Fruit fly (Drosophila melanogaster) whole organism, embryonic: ENCODE results near the gene Tsc1.

Experiments
- Adf1 ChIP-seq: fragments of 200-800 bp; sonication (Bioruptor generic); IDR thresholded peaks from 2 replicates; pipeline ENCODE4 v1.3.6; 2022; ENCODE audit warnings: missing biosample characterization, missing genetic modification characterization
- Asciz ChIP-seq: fragments of 200-800 bp; sonication (Bioruptor generic); optimal IDR thresholded peaks from 2 replicates; lab custom pipeline; 2017; ENCODE audit warnings: missing biosample characterization, mild to moderate bottlenecking, missing genetic modification characterization, missing genetic modification reagents
- CG13123 ChIP-seq: fragments of 200-800 bp; sonication (Bioruptor generic); optimal IDR thresholded peaks from 2 replicates; lab custom pipeline; 2016; ENCODE audit warnings: missing biosample characterization, missing genetic modification characterization
- CG13775 ChIP-seq: fragments of 200-800 bp; sonication (Bioruptor generic); optimal IDR thresholded peaks from 3 replicates; lab custom pipeline; 2017; ENCODE audit warnings: missing biosample characterization, mild to moderate bottlenecking, missing genetic modification characterization
- CG15696 ChIP-seq: fragments of 200-800 bp; sonication (Bioruptor generic); optimal IDR thresholded peaks from 2 replicates; lab custom pipeline; 2019; ENCODE audit warnings: missing biosample characterization, mild to moderate bottlenecking, missing genetic modification characterization, moderate library complexity
- CG17361 ChIP-seq: fragments of 200-800 bp; sonication (Bioruptor generic); IDR thresholded peaks from 3 replicates; pipeline ENCODE4 v1.3.6; 2022; ENCODE audit warnings: missing biosample characterization, missing genetic modification characterization
- CG17568 ChIP-seq: fragments of 200-800 bp; sonication (Bioruptor generic); optimal IDR thresholded peaks from 2 replicates; lab custom pipeline; 2018; ENCODE audit warnings: missing biosample characterization, mild to moderate bottlenecking, missing genetic modification characterization, moderate library complexity
- CG18262 ChIP-seq: fragments of 200-800 bp; optimal IDR thresholded peaks from 3 replicates; lab custom pipeline; 2019; ENCODE audit warnings: missing biosample characterization, mild to moderate bottlenecking, missing genetic modification characterization, moderate library complexity
- CG18476 ChIP-seq: fragments of 200-800 bp; sonication (Bioruptor generic); optimal IDR thresholded peaks from 2 replicates; lab custom pipeline; 2016; ENCODE audit warnings: missing biosample characterization, mild to moderate bottlenecking, missing genetic modification characterization
- CG18599 ChIP-seq: fragments of 200-800 bp; sonication (Bioruptor generic); optimal IDR thresholded peaks from 3 replicates; lab custom pipeline; 2017; ENCODE audit warnings: missing biosample characterization, missing genetic modification characterization, mild to moderate bottlenecking, moderate library complexity, missing genetic modification reagents
- CG30403 ChIP-seq: fragments of 200-800 bp; sonication (Bioruptor generic); optimal IDR thresholded peaks from 3 replicates; lab custom pipeline; 2016; ENCODE audit warnings: missing biosample characterization, missing genetic modification characterization
- CG3281 ChIP-seq: fragments of 200-800 bp; sonication (Bioruptor generic); optimal IDR thresholded peaks from 3 replicates; lab custom pipeline; 2017; ENCODE audit warnings: missing biosample characterization, mild to moderate bottlenecking, missing genetic modification characterization
- CG3847 ChIP-seq: fragments of 200-800 bp; sonication (Bioruptor generic); IDR thresholded peaks from 2 replicates; pipeline ENCODE4 v1.3.6; 2022; ENCODE audit warnings: missing biosample characterization, missing genetic modification characterization
- CG7556 ChIP-seq: fragments of 200-800 bp; sonication (Bioruptor generic); optimal IDR thresholded peaks from 2 replicates; lab custom pipeline; 2017; ENCODE audit warnings: missing biosample characterization, mild to moderate bottlenecking, missing genetic modification characterization
- CG9932 ChIP-seq: fragments of 200-800 bp; sonication (Bioruptor generic); IDR thresholded peaks from 2 replicates; pipeline ENCODE4 v1.3.6; 2022; ENCODE audit warnings: missing biosample characterization, missing genetic modification characterization
- CoRest ChIP-seq: fragments of 200-800 bp; sonication (Bioruptor generic); optimal IDR thresholded peaks from 3 replicates; lab custom pipeline; 2018; ENCODE audit warnings: missing biosample characterization, mild to moderate bottlenecking, missing genetic modification characterization, moderate library complexity
- Dad ChIP-seq: fragments of 200-800 bp; sonication (Bioruptor generic); optimal IDR thresholded peaks from 3 replicates; lab custom pipeline; 2016; ENCODE audit warnings: missing biosample characterization, missing genetic modification characterization
- Dbx ChIP-seq: fragments of 200-800 bp; sonication (Bioruptor generic); IDR thresholded peaks from 3 replicates; pipeline ENCODE4 v1.3.6; 2022; ENCODE audit warnings: missing biosample characterization, missing genetic modification characterization
- Dek ChIP-seq: fragments of 200-800 bp; sonication (Bioruptor generic); optimal IDR thresholded peaks from 3 replicates; lab custom pipeline; 2019; ENCODE audit warnings: missing biosample characterization, mild to moderate bottlenecking, missing genetic modification characterization, moderate library complexity
- Dip3 ChIP-seq: fragments of 200-800 bp; sonication (Bioruptor generic); optimal IDR thresholded peaks from 3 replicates; lab custom pipeline; 2016; ENCODE audit warnings: missing biosample characterization, missing genetic modification characterization
- Fer1 ChIP-seq: fragments of 200-800 bp; sonication (Bioruptor generic); optimal IDR thresholded peaks from 2 replicates; lab custom pipeline; 2017; ENCODE audit warnings: missing biosample characterization, mild to moderate bottlenecking, missing genetic modification characterization
- HLH3B ChIP-seq: fragments of 200-800 bp; sonication (Bioruptor generic); IDR thresholded peaks from 2 replicates; pipeline ENCODE4 v1.3.6; 2022; ENCODE audit warnings: missing biosample characterization, missing genetic modification characterization
- Hr51 ChIP-seq, 2 experiments: fragments of 200-800 bp; sonication (Bioruptor generic); optimal IDR thresholded peaks; 2 replicates in 1 of 2; 3 replicates in 1 of 2; lab custom pipeline; 2016 to 2018; ENCODE audit warnings: missing biosample characterization in 2 of 2, missing genetic modification characterization in 2 of 2, mild to moderate bottlenecking in 1 of 2, moderate library complexity in 1 of 2
- Med ChIP-seq: fragments of 200-800 bp; sonication (Bioruptor generic); peaks from one replicate; lab custom pipeline; 2016; ENCODE audit warnings: missing biosample characterization, missing genetic modification characterization, mild to moderate bottlenecking, inconsistent platforms, moderate library complexity
- Nf-YC ChIP-seq: fragments of 200-800 bp; optimal IDR thresholded peaks from 3 replicates; lab custom pipeline; 2019; ENCODE audit warnings: missing biosample characterization, mild to moderate bottlenecking, missing genetic modification characterization, moderate library complexity
- Scr ChIP-seq: fragments of 200-800 bp; sonication (Bioruptor generic); IDR thresholded peaks from 2 replicates; pipeline ENCODE4 v1.3.6; 2022; ENCODE audit warnings: missing biosample characterization, missing genetic modification characterization; ENCODE audit not compliant: partially characterized antibody
- Spps ChIP-seq: fragments of 200-800 bp; sonication (Bioruptor generic); optimal IDR thresholded peaks from 2 replicates; lab custom pipeline; 2018; ENCODE audit warnings: missing biosample characterization, mild to moderate bottlenecking, missing genetic modification characterization
- Trl ChIP-seq, 3 experiments: fragments of >200 bp in 2 of 3; fragments of 200-800 bp in 1 of 3; sonication (Bioruptor generic) in 1 of 3; optimal IDR thresholded peaks; 2 replicates in 1 of 3; 3 replicates in 2 of 3; lab custom pipeline; 2016 to 2017; ENCODE audit warnings: missing biosample characterization in 1 of 3, missing genetic modification characterization in 1 of 3
- abd-A ChIP-seq: fragments of 200-800 bp; sonication (Bioruptor generic); optimal IDR thresholded peaks from 3 replicates; lab custom pipeline; 2019; ENCODE audit warnings: missing biosample characterization, mild to moderate bottlenecking, missing genetic modification characterization, moderate library complexity
- ash1 ChIP-seq: fragments of 200-800 bp; sonication (Bioruptor generic); optimal IDR thresholded peaks from 2 replicates; lab custom pipeline; 2018; ENCODE audit warnings: missing biosample characterization, mild to moderate bottlenecking, missing genetic modification characterization
- cg ChIP-seq: fragments of 200-800 bp; sonication (Bioruptor generic); optimal IDR thresholded peaks from 3 replicates; lab custom pipeline; 2019; ENCODE audit warnings: missing biosample characterization, mild to moderate bottlenecking, missing genetic modification characterization, moderate library complexity
- chinmo ChIP-seq: fragments of 200-800 bp; sonication (Bioruptor generic); IDR thresholded peaks from 4 replicates; pipeline ENCODE4 v1.3.6; 2022; ENCODE audit warnings: missing biosample characterization, missing genetic modification characterization; ENCODE audit not compliant: partially characterized antibody
- crp ChIP-seq, 2 experiments: fragments of 200-800 bp; sonication (Bioruptor generic); optimal IDR thresholded peaks; 2 replicates in 1 of 2; 3 replicates in 1 of 2; lab custom pipeline; 2017; ENCODE audit warnings: missing biosample characterization in 2 of 2, missing genetic modification characterization in 2 of 2, mild to moderate bottlenecking in 1 of 2, moderate library complexity in 1 of 2
- esg ChIP-seq: fragments of 200-800 bp; sonication (Bioruptor generic); conservative IDR thresholded peaks from 2 replicates; pipeline ENCODE4 v1.3.6; 2022; ENCODE audit warnings: missing biosample characterization, missing genetic modification characterization
- eve ChIP-seq, 2 experiments: fragments of >200 bp; optimal IDR thresholded peaks; 2 replicates each; lab custom pipeline; 2017; ENCODE audit warnings: missing biosample characterization in 2 of 2, missing genetic modification characterization in 2 of 2
- ewg ChIP-seq: fragments of 200-800 bp; sonication (Bioruptor generic); optimal IDR thresholded peaks from 3 replicates; lab custom pipeline; 2017; ENCODE audit warnings: mild to moderate bottlenecking, missing biosample characterization, missing genetic modification reagents, missing genetic modification characterization
- grau ChIP-seq: fragments of 200-800 bp; optimal IDR thresholded peaks from 3 replicates; lab custom pipeline; 2019; ENCODE audit warnings: missing biosample characterization, mild to moderate bottlenecking, missing genetic modification characterization, moderate library complexity
- nerfin-1 ChIP-seq: fragments of 200-800 bp; sonication (Bioruptor generic); optimal IDR thresholded peaks from 3 replicates; lab custom pipeline; 2019; ENCODE audit warnings: missing biosample characterization, mild to moderate bottlenecking, missing genetic modification characterization, moderate library complexity
- nmo ChIP-seq: fragments of 200-800 bp; sonication (Bioruptor generic); optimal IDR thresholded peaks from 2 replicates; lab custom pipeline; 2018; ENCODE audit warnings: missing biosample characterization, mild to moderate bottlenecking, missing genetic modification characterization, moderate library complexity
- nom ChIP-seq: fragments of 200-800 bp; sonication (Bioruptor generic); optimal IDR thresholded peaks from 2 replicates; lab custom pipeline; 2017; ENCODE audit warnings: missing biosample characterization, missing genetic modification characterization, mild to moderate bottlenecking, moderate library complexity, missing genetic modification reagents
- pros ChIP-seq: fragments of 200-800 bp; sonication (Bioruptor generic); optimal IDR thresholded peaks from 3 replicates; lab custom pipeline; 2019; ENCODE audit warnings: missing biosample characterization, mild to moderate bottlenecking, missing genetic modification characterization, moderate library complexity
- psq ChIP-seq: fragments of 200-800 bp; sonication (Bioruptor generic); optimal IDR thresholded peaks from 2 replicates; lab custom pipeline; 2017; ENCODE audit warnings: missing biosample characterization, missing genetic modification characterization
- pum ChIP-seq: fragments of 200-800 bp; sonication (Bioruptor generic); optimal IDR thresholded peaks from 2 replicates; lab custom pipeline; 2016; ENCODE audit warnings: missing biosample characterization, missing genetic modification characterization
- ro ChIP-seq: fragments of 200-800 bp; sonication (Bioruptor generic); IDR thresholded peaks from 2 replicates; pipeline ENCODE4 v1.3.6; 2022; ENCODE audit warnings: missing biosample characterization, missing genetic modification characterization
- sens ChIP-seq: fragments of 200-800 bp; sonication (Bioruptor generic); peaks from one replicate; lab custom pipeline; 2016; ENCODE audit warnings: missing biosample characterization, missing genetic modification characterization
- tx ChIP-seq: fragments of 200-800 bp; sonication (Bioruptor generic); optimal IDR thresholded peaks from 2 replicates; lab custom pipeline; 2016; ENCODE audit warnings: missing biosample characterization, missing genetic modification characterization

The Tsc1 gene

dm6 chr3R:24091653-24092052 lies 38.5 kb upstream of the Tsc1 start (continued):
- peak; percentile 71 for TF ChIP-seq sens
- peak; percentile 27 for TF ChIP-seq Dek (tag; lab: Kevin White, UChicago)
- TF ChIP-seq eve (GFP tag; optimal IDR thresholded peaks at IDR 0.05; lab: Kevin White, UChicago): peak in 1 of 2 experiments; percentile 41
- peak; percentile 2 for TF ChIP-seq Dip3
- 0 out of 2 replicates have a peak, but pooled peaks have one; percentile 18 for TF ChIP-seq HLH3B (GFP tag; lab: Robert Waterston, UW)
- TF ChIP-seq abd-A (tag; lab: Kevin White, UChicago): no peak

- 0 out of 2 replicates have a peak, but pooled peaks have one; percentile 16 for TF ChIP-seq CG9932 (GFP tag; lab: Robert Waterston, UW)
- TF ChIP-seq Dad (GFP tag; lab: Kevin White, UChicago): no peak
- TF ChIP-seq Med (GFP tag; lab: Kevin White, UChicago): peak; percentile 47
- peak in 1 of 2 experiments; percentile 54 for TF ChIP-seq Hr51 (GFP tag; optimal IDR thresholded peaks at IDR 0.05; lab: Kevin White, UChicago)
- TF ChIP-seq psq (GFP tag; lab: Kevin White, UChicago): peak; percentile 44
- TF ChIP-seq CG15696: no peak
- no peak for TF ChIP-seq Fer1 (GFP tag; lab: Kevin White, UChicago)
- TF ChIP-seq crp (GFP tag; optimal IDR thresholded peaks at IDR 0.05; lab: Kevin White, UChicago): no peak
- peak; percentile 41 for TF ChIP-seq abd-A (tag; lab: Kevin White, UChicago)
- peak; percentile 41 for TF ChIP-seq cg (GFP tag; lab: Kevin White, UChicago)
- TF ChIP-seq Adf1 (GFP tag; lab: Robert Waterston, UW): peak; percentile 93
- TF ChIP-seq tx: no peak
- TF ChIP-seq nerfin-1 (tag; lab: Kevin White, UChicago): no peak
- TF ChIP-seq nmo (GFP tag; lab: Kevin White, UChicago): no peak
- TF ChIP-seq pros (GFP tag; lab: Kevin White, UChicago): no peak
- no peak for TF ChIP-seq Spps (tag; lab: Kevin White, UChicago)
- TF ChIP-seq ewg (GFP tag; lab: Kevin White, UChicago): peak; percentile 56
- TF ChIP-seq Nf-YC (tag; lab: Kevin White, UChicago): peak; percentile 13
- peak; percentile 63 to 76 for TF ChIP-seq Trl (optimal IDR thresholded peaks at IDR 0.05; lab: Kevin White, UChicago)
- no peak for TF ChIP-seq Trl (GFP tag; optimal IDR thresholded peaks at IDR 0.05; lab: Kevin White, UChicago)
- TF ChIP-seq chinmo: 0 out of 4 replicates have a peak, but pooled peaks have one; percentile 62
- TF ChIP-seq Scr (GFP tag; lab: Robert Waterston, UW): 0 out of 2 replicates have a peak, but pooled peaks have one; percentile 7
Measured at dm6 chr3R:24092590-24093151, 37.4 kb upstream of the Tsc1 start.

- TF ChIP-seq CG3847 (GFP tag; lab: Robert Waterston, UW): peak; percentile 20; the same call in 1 of the 2 replicates
- TF ChIP-seq CG17361: peak; percentile 42; the same call in 1 of the 3 replicates
- no peak for TF ChIP-seq Dbx (GFP tag; lab: Robert Waterston, UW)
- peak; percentile 10 for TF ChIP-seq CG30403 (GFP tag; lab: Kevin White, UChicago)
- no peak for TF ChIP-seq ro (GFP tag; lab: Robert Waterston, UW)
- TF ChIP-seq tx: no peak
- TF ChIP-seq CG3281 (GFP tag; lab: Kevin White, UChicago): peak; percentile 14
- peak; percentile 63 for TF ChIP-seq grau (tag; lab: Kevin White, UChicago)
- peak; percentile 49 for TF ChIP-seq CoRest
- TF ChIP-seq CG13775 (GFP tag; lab: Kevin White, UChicago): peak; percentile 9
- no peak for TF ChIP-seq pros (GFP tag; lab: Kevin White, UChicago)
- TF ChIP-seq CG18476: no peak
- peak; percentile 26 for TF ChIP-seq CG18599 (GFP tag; lab: Kevin White, UChicago)
- peak; percentile 61 for TF ChIP-seq CG7556 (GFP tag; lab: Kevin White, UChicago)
- no peak for TF ChIP-seq pum
- peak; percentile 1 for TF ChIP-seq CG18262
- no peak for TF ChIP-seq nom (GFP tag; lab: Kevin White, UChicago)
- no peak for TF ChIP-seq CG13123 (GFP tag; lab: Kevin White, UChicago)
- TF ChIP-seq Asciz (GFP tag; lab: Kevin White, UChicago): peak; percentile 8
- no peak for TF ChIP-seq ash1
- no peak for TF ChIP-seq esg (GFP tag; lab: Robert Waterston, UW)
- no peak for TF ChIP-seq sens
- TF ChIP-seq CG17568: no peak
Measured at dm6 chr3R:24093430-24093829, 36.7 kb upstream of the Tsc1 start.
